Fruit fly (Drosophila melanogaster) whole organism, wandering third instar larva: ENCODE measurements around the gene CG44158.

Experiments used
- Abd-B ChIP-seq: fragments of >200 bp; optimal IDR thresholded peaks from 2 replicates; lab custom pipeline; 2017; ENCODE audit warnings: missing biosample characterization, missing genetic modification characterization
- CG32264 ChIP-seq: fragments of 200-800 bp; sonication (Bioruptor generic); optimal IDR thresholded peaks from 2 replicates; lab custom pipeline; 2016; ENCODE audit warnings: missing biosample characterization, missing genetic modification characterization
- CG9705 ChIP-seq: fragments of 200-800 bp; sonication (Bioruptor generic); optimal IDR thresholded peaks from 2 replicates; lab custom pipeline; 2018; ENCODE audit warnings: missing biosample characterization, mild to moderate bottlenecking, missing genetic modification characterization
- CrebA ChIP-seq: fragments of 200-800 bp; sonication (Bioruptor generic); optimal IDR thresholded peaks from 2 replicates; lab custom pipeline; 2016; ENCODE audit warnings: missing biosample characterization, mild to moderate bottlenecking, missing genetic modification characterization, borderline replicate concordance
- Dfd ChIP-seq: fragments of >200 bp; optimal IDR thresholded peaks from 2 replicates; lab custom pipeline; 2017; ENCODE audit warnings: missing biosample characterization, missing genetic modification characterization
- Dif ChIP-seq: fragments of 200-275, 200-300 bp; sonication (Bioruptor generic); optimal IDR thresholded peaks from 2 replicates; lab custom pipeline; 2018; ENCODE audit warnings: missing biosample characterization, missing genetic modification characterization; ENCODE audit not compliant: partially characterized antibody
- GATAd ChIP-seq: sonication (Bioruptor generic); optimal IDR thresholded peaks from 2 replicates; lab custom pipeline; 2016; ENCODE audit warnings: missing biosample characterization, missing genetic modification characterization
- HLH106 ChIP-seq: fragments of 200-800 bp; optimal IDR thresholded peaks from 3 replicates; lab custom pipeline; 2019; ENCODE audit warnings: missing biosample characterization, mild to moderate bottlenecking, missing genetic modification characterization, moderate library complexity
- Hnf4 ChIP-seq: fragments of 200-800 bp; sonication (Bioruptor generic); optimal IDR thresholded peaks from 2 replicates; lab custom pipeline; 2016; ENCODE audit warnings: missing biosample characterization, mild to moderate bottlenecking, missing genetic modification characterization
- Hr78 ChIP-seq: fragments of >200 bp; optimal IDR thresholded peaks from 2 replicates; lab custom pipeline; 2017; ENCODE audit warnings: missing biosample characterization, missing genetic modification characterization
- Hr83 ChIP-seq: fragments of 200-300 bp; sonication (Bioruptor generic); optimal IDR thresholded peaks from 2 replicates; lab custom pipeline; 2016; ENCODE audit warnings: missing biosample characterization, mild to moderate bottlenecking, missing genetic modification characterization, moderate library complexity; ENCODE audit not compliant: poor library complexity, severe bottlenecking
- Jra ChIP-seq: sonication (Bioruptor generic); optimal IDR thresholded peaks from 2 replicates; lab custom pipeline; 2016; ENCODE audit warnings: missing biosample characterization, missing genetic modification characterization
- Mio ChIP-seq: sonication (Bioruptor generic); optimal IDR thresholded peaks from 2 replicates; lab custom pipeline; 2016; ENCODE audit warnings: missing biosample characterization, missing genetic modification characterization
- Myc ChIP-seq: fragments of >200 bp; optimal IDR thresholded peaks from 2 replicates; lab custom pipeline; 2017
- N ChIP-seq: fragments of >200 bp; optimal IDR thresholded peaks from 2 replicates; lab custom pipeline; 2018; ENCODE audit warnings: missing biosample characterization, missing external identifiers, missing genetic modification characterization
- OdsH ChIP-seq: fragments of 200-800 bp; sonication (Bioruptor generic); optimal IDR thresholded peaks from 2 replicates; lab custom pipeline; 2016; ENCODE audit warnings: missing biosample characterization, mild to moderate bottlenecking, missing genetic modification characterization
- Rel ChIP-seq, 2 experiments: fragments of 200-800 bp; sonication (Bioruptor generic) in 1 of 2; optimal IDR thresholded peaks; 2 replicates in 1 of 2; 3 replicates in 1 of 2; lab custom pipeline; 2016 to 2019; ENCODE audit warnings: mild to moderate bottlenecking in 2 of 2, missing biosample characterization in 2 of 2, missing genetic modification characterization in 2 of 2, moderate library complexity in 1 of 2
- Sp1 ChIP-seq: fragments of 200-800 bp; sonication (Bioruptor generic); optimal IDR thresholded peaks from 3 replicates; lab custom pipeline; 2019; ENCODE audit warnings: missing biosample characterization, mild to moderate bottlenecking, missing genetic modification characterization, moderate library complexity
- Vsx2 ChIP-seq: fragments of 200-300, 225-300 bp; sonication (Bioruptor generic); optimal IDR thresholded peaks from 2 replicates; lab custom pipeline; 2018; ENCODE audit warnings: missing biosample characterization, missing genetic modification characterization; ENCODE audit not compliant: partially characterized antibody
- br ChIP-seq: fragments of 200-800 bp; sonication (Bioruptor generic); optimal IDR thresholded peaks from 2 replicates; lab custom pipeline; 2016; ENCODE audit warnings: missing biosample characterization, missing genetic modification characterization
- brk ChIP-seq: fragments of 200-800 bp; sonication (Bioruptor generic); optimal IDR thresholded peaks from 2 replicates; lab custom pipeline; 2016; ENCODE audit warnings: missing biosample characterization, mild to moderate bottlenecking, missing genetic modification characterization
- dl ChIP-seq, 2 experiments: fragments of 175-275, 200-275 bp in 1 of 2; fragments of 200-275 bp in 1 of 2; sonication (Bioruptor generic); optimal IDR thresholded peaks; lab custom pipeline; 2018; ENCODE audit warnings: mild to moderate bottlenecking in 2 of 2, missing biosample characterization in 2 of 2, missing genetic modification characterization in 2 of 2, moderate library complexity in 2 of 2; ENCODE audit not compliant: partially characterized antibody in 2 of 2, insufficient read depth in 1 of 2
- dmrt93B ChIP-seq: fragments of 200-800 bp; sonication (Bioruptor generic); optimal IDR thresholded peaks from 2 replicates; lab custom pipeline; 2018; ENCODE audit warnings: missing biosample characterization, mild to moderate bottlenecking, missing genetic modification characterization
- dsf ChIP-seq: sonication (Bioruptor generic); optimal IDR thresholded peaks from 2 replicates; lab custom pipeline; 2016; ENCODE audit warnings: missing biosample characterization, missing genetic modification characterization, borderline replicate concordance
- ey ChIP-seq: fragments of 200-800 bp; sonication (Bioruptor generic); optimal IDR thresholded peaks from 2 replicates; lab custom pipeline; 2016; ENCODE audit warnings: missing biosample characterization, missing genetic modification characterization
- foxo ChIP-seq, 2 experiments: fragments of 200-800 bp; sonication (Bioruptor generic); optimal IDR thresholded peaks; 2 replicates in 1 of 2; 3 replicates in 1 of 2; lab custom pipeline; 2016 to 2017; ENCODE audit warnings: missing biosample characterization in 2 of 2, missing genetic modification characterization in 2 of 2
- fru ChIP-seq: fragments of 200-800 bp; sonication (Bioruptor generic); optimal IDR thresholded peaks from 3 replicates; lab custom pipeline; 2016; ENCODE audit warnings: missing biosample characterization, mild to moderate bottlenecking, missing genetic modification characterization
- h ChIP-seq: fragments of 200-800 bp; sonication (Bioruptor generic); optimal IDR thresholded peaks from 3 replicates; lab custom pipeline; 2016; ENCODE audit warnings: missing biosample characterization, mild to moderate bottlenecking, missing genetic modification characterization
- jim ChIP-seq: fragments of 175-275, 200-325 bp; sonication (Bioruptor generic); optimal IDR thresholded peaks from 2 replicates; lab custom pipeline; 2016; ENCODE audit warnings: missing biosample characterization, mild to moderate bottlenecking, missing genetic modification characterization
- lola ChIP-seq: fragments of >200 bp; optimal IDR thresholded peaks from 2 replicates; lab custom pipeline; 2017; ENCODE audit warnings: missing biosample characterization, missing genetic modification characterization
- pan ChIP-seq: fragments of >200 bp; optimal IDR thresholded peaks from 2 replicates; lab custom pipeline; 2017
- psq ChIP-seq: fragments of 200-800 bp; sonication (Bioruptor generic); optimal IDR thresholded peaks from 3 replicates; lab custom pipeline; 2017; ENCODE audit warnings: missing biosample characterization, mild to moderate bottlenecking, missing genetic modification characterization, moderate library complexity
- rgr ChIP-seq: fragments of 200-800 bp; sonication (Bioruptor generic); optimal IDR thresholded peaks from 3 replicates; lab custom pipeline; 2016; ENCODE audit warnings: missing biosample characterization, mild to moderate bottlenecking, missing genetic modification characterization
- sage ChIP-seq: fragments of 200-800 bp; sonication (Bioruptor generic); optimal IDR thresholded peaks from 2 replicates; lab custom pipeline; 2016; ENCODE audit warnings: missing biosample characterization, mild to moderate bottlenecking, missing genetic modification characterization
- sv ChIP-seq: fragments of 200-800 bp; sonication (Bioruptor generic); optimal IDR thresholded peaks from 3 replicates; lab custom pipeline; 2016; ENCODE audit warnings: missing biosample characterization, missing genetic modification characterization
- tai ChIP-seq: sonication (Bioruptor generic); optimal IDR thresholded peaks from 2 replicates; lab custom pipeline; 2016; ENCODE audit warnings: missing biosample characterization, missing genetic modification characterization
- usp ChIP-seq: fragments of >200 bp; optimal IDR thresholded peaks from 2 replicates; lab custom pipeline; 2017; ENCODE audit warnings: missing biosample characterization, missing genetic modification characterization
- woc ChIP-seq: sonication (Bioruptor generic); optimal IDR thresholded peaks from 2 replicates; lab custom pipeline; 2016; ENCODE audit warnings: missing biosample characterization, mild to moderate bottlenecking, missing genetic modification characterization

Gene CG44158

dm6 chr3R:18242089-18242955 is 33.7 kb downstream of the CG44158 start, which contains the start of the genes CG7156 and 14-3-3epsilon:
Gene CG7156 (minus strand): TSS chr3R:18242159.
Gene 14-3-3epsilon (plus strand): TSS chr3R:18242531.
- TF ChIP-seq N (GFP tag; lab: Kevin White, UChicago), result no peak
- TF ChIP-seq HLH106 (tag; lab: Kevin White, UChicago), result peak; percentile 25
- peak; percentile 42 for TF ChIP-seq Sp1 (GFP tag; lab: Kevin White, UChicago)
- TF ChIP-seq tai (GFP tag; lab: Kevin White, UChicago), result no peak
- TF ChIP-seq dl (GFP tag; optimal IDR thresholded peaks at IDR 0.05; lab: Kevin White, UChicago; ENCODE audit: insufficient read depth in 1 of 2, partially characterized antibody in 2 of 2), result no peak
- TF ChIP-seq brk (GFP tag; lab: Kevin White, UChicago), result no peak
- TF ChIP-seq Hr78, result no peak
- TF ChIP-seq ey (GFP tag; lab: Kevin White, UChicago), result peak; percentile 21
- no peak for TF ChIP-seq CG32264 (GFP tag; lab: Kevin White, UChicago)
- TF ChIP-seq usp, result no peak
- no peak for TF ChIP-seq dsf (GFP tag; lab: Kevin White, UChicago)
- TF ChIP-seq lola, result no peak
- TF ChIP-seq Dfd (GFP tag; lab: Kevin White, UChicago), result no peak
- no peak for TF ChIP-seq Hnf4 (GFP tag; lab: Kevin White, UChicago)
- TF ChIP-seq sv (GFP tag; lab: Kevin White, UChicago), result peak; percentile 30
- TF ChIP-seq h (GFP tag; lab: Kevin White, UChicago), result peak; percentile 29
- TF ChIP-seq Jra, result peak; percentile 39
- TF ChIP-seq sage (GFP tag; lab: Kevin White, UChicago), result no peak
- TF ChIP-seq jim (GFP tag; lab: Kevin White, UChicago), result peak; percentile 64
- TF ChIP-seq dmrt93B (GFP tag; lab: Kevin White, UChicago), result peak; percentile 17
- peak; percentile 70 for TF ChIP-seq Myc (lab: Kevin White, UChicago)
- peak; percentile 71 for TF ChIP-seq Dif (GFP tag; lab: Kevin White, UChicago)
- TF ChIP-seq pan (lab: Kevin White, UChicago), result no peak
- TF ChIP-seq Vsx2, result peak; percentile 87
- TF ChIP-seq GATAd, result no peak
- TF ChIP-seq Hr83 (GFP tag; lab: Kevin White, UChicago), result peak; percentile 22
- TF ChIP-seq foxo (GFP tag; optimal IDR thresholded peaks at IDR 0.05; lab: Kevin White, UChicago), result peak in 1 of 2 experiments; percentile 46
- TF ChIP-seq rgr (GFP tag; lab: Kevin White, UChicago), result peak; percentile 5
- TF ChIP-seq woc, result peak; percentile 2
- no peak for TF ChIP-seq br (GFP tag; lab: Kevin White, UChicago)
- no peak for TF ChIP-seq Abd-B (GFP tag; lab: Kevin White, UChicago)
- peak; percentile 28 for TF ChIP-seq fru
- TF ChIP-seq OdsH (GFP tag; lab: Kevin White, UChicago), result peak; percentile 37
- TF ChIP-seq CrebA (GFP tag; lab: Kevin White, UChicago), result no peak
- no peak for TF ChIP-seq psq (GFP tag; lab: Kevin White, UChicago)
- no peak for TF ChIP-seq CG9705 (GFP tag; lab: Kevin White, UChicago)
- no peak for TF ChIP-seq Mio
- TF ChIP-seq Rel (GFP tag; optimal IDR thresholded peaks at IDR 0.05; lab: Kevin White, UChicago), result no peak
- peak; percentile 94 for TF ChIP-seq Rel (tag; optimal IDR thresholded peaks at IDR 0.05; lab: Kevin White, UChicago)

- peak; percentile 27 for TF ChIP-seq Dif (GFP tag; lab: Kevin White, UChicago)
- TF ChIP-seq woc, result no peak
- peak; percentile 84 for TF ChIP-seq psq (GFP tag; lab: Kevin White, UChicago)
Observed at dm6 chr3R:18243000-18243399, 34.4 kb downstream of the CG44158 start.
